Fruit fly (Drosophila melanogaster) whole organism, embryonic: ENCODE results near the gene Duba.

ENCODE experiments used
- Awh ChIP-seq: fragments of 200-800 bp; sonication (Bioruptor generic); IDR thresholded peaks from 2 replicates; pipeline ENCODE4, ENCODE4 v1.3.6; 2022; ENCODE audit warnings: missing biosample characterization, missing genetic modification characterization
- CG10274 ChIP-seq: fragments of 200-800 bp; sonication (Bioruptor generic); optimal IDR thresholded peaks from 3 replicates; lab custom pipeline; 2017; ENCODE audit warnings: missing biosample characterization, mild to moderate bottlenecking, missing genetic modification characterization
- CG10654 ChIP-seq: fragments of 200-800 bp; sonication (Bioruptor generic); optimal IDR thresholded peaks from 2 replicates; lab custom pipeline; 2016; ENCODE audit warnings: missing biosample characterization, missing genetic modification characterization
- CG11085 ChIP-seq: fragments of 200-800 bp; sonication (Bioruptor generic); IDR thresholded peaks from 2 replicates; pipeline ENCODE4 v1.3.6; 2022; ENCODE audit warnings: missing biosample characterization, missing genetic modification characterization
- CG11504 ChIP-seq: fragments of 200-800 bp; sonication (Bioruptor generic); optimal IDR thresholded peaks from 3 replicates; lab custom pipeline; 2019; ENCODE audit warnings: missing biosample characterization, mild to moderate bottlenecking, missing genetic modification characterization, moderate library complexity
- CG12104 ChIP-seq: fragments of 200-800 bp; sonication (Bioruptor generic); optimal IDR thresholded peaks from 3 replicates; lab custom pipeline; 2016; ENCODE audit warnings: missing biosample characterization, missing genetic modification characterization
- CG12236 ChIP-seq: fragments of 200-800 bp; sonication (Bioruptor generic); optimal IDR thresholded peaks from 2 replicates; lab custom pipeline; 2016; ENCODE audit warnings: missing biosample characterization, missing genetic modification characterization
- CG13624 ChIP-seq: fragments of 200-800 bp; sonication (Bioruptor generic); optimal IDR thresholded peaks from 2 replicates; lab custom pipeline; 2016; ENCODE audit warnings: missing biosample characterization, missing genetic modification characterization
- CG15479 ChIP-seq: fragments of 200-800 bp; sonication (Bioruptor generic); optimal IDR thresholded peaks from 3 replicates; lab custom pipeline; 2019; ENCODE audit warnings: missing biosample characterization, mild to moderate bottlenecking, missing genetic modification characterization, moderate library complexity
- CG15601 ChIP-seq: fragments of 200-800 bp; sonication (Bioruptor generic); optimal IDR thresholded peaks from 3 replicates; lab custom pipeline; 2019; ENCODE audit warnings: missing biosample characterization, mild to moderate bottlenecking, missing genetic modification characterization, moderate library complexity
- CG1602 ChIP-seq: fragments of 200-800 bp; sonication (Bioruptor generic); optimal IDR thresholded peaks from 3 replicates; lab custom pipeline; 2016; ENCODE audit warnings: missing biosample characterization, missing genetic modification characterization
- CG16863 ChIP-seq: fragments of 200-800 bp; sonication (Bioruptor generic); optimal IDR thresholded peaks from 3 replicates; lab custom pipeline; 2016; ENCODE audit warnings: missing biosample characterization, missing genetic modification characterization
- CG17385 ChIP-seq: fragments of 200-800 bp; sonication (Bioruptor generic); optimal IDR thresholded peaks from 3 replicates; lab custom pipeline; 2018; ENCODE audit warnings: missing biosample characterization, mild to moderate bottlenecking, missing genetic modification characterization
- CG17802 ChIP-seq: fragments of 200-800 bp; sonication (Bioruptor generic); optimal IDR thresholded peaks from 2 replicates; lab custom pipeline; 2018; ENCODE audit warnings: missing biosample characterization, mild to moderate bottlenecking, missing genetic modification characterization, moderate library complexity
- CG18011 ChIP-seq: fragments of 200-800 bp; sonication (Bioruptor generic); optimal IDR thresholded peaks from 2 replicates; lab custom pipeline; 2017; ENCODE audit warnings: missing biosample characterization, missing genetic modification characterization, mild to moderate bottlenecking, moderate library complexity, missing genotype
- CG2129 ChIP-seq: fragments of 200-800 bp; sonication (Bioruptor generic); IDR thresholded peaks from 2 replicates; pipeline ENCODE4 v1.3.6; 2022; ENCODE audit warnings: missing biosample characterization, missing genetic modification characterization; ENCODE audit not compliant: partially characterized antibody
- CG2712 ChIP-seq: fragments of 200-800 bp; optimal IDR thresholded peaks from 3 replicates; lab custom pipeline; 2019; ENCODE audit warnings: missing biosample characterization, mild to moderate bottlenecking, missing genetic modification characterization, moderate library complexity
- CG2889 ChIP-seq: fragments of 200-800 bp; sonication (Bioruptor generic); IDR thresholded peaks from 3 replicates; pipeline ENCODE4 v1.3.6; 2022; ENCODE audit warnings: missing biosample characterization, missing genetic modification characterization
- CG31441 ChIP-seq: fragments of 200-800 bp; sonication (Bioruptor generic); IDR thresholded peaks from 2 replicates; pipeline ENCODE4 v1.3.6; 2022; ENCODE audit warnings: missing biosample characterization, missing genetic modification characterization
- CG6254 ChIP-seq: fragments of 200-800 bp; sonication (Bioruptor generic); optimal IDR thresholded peaks from 3 replicates; lab custom pipeline; 2017; ENCODE audit warnings: mild to moderate bottlenecking, missing biosample characterization, missing genetic modification reagents, missing genetic modification characterization
- CG7839 ChIP-seq: fragments of 200-800 bp; sonication (Bioruptor generic); optimal IDR thresholded peaks from 3 replicates; lab custom pipeline; 2018; ENCODE audit warnings: missing biosample characterization, mild to moderate bottlenecking, missing genetic modification characterization, moderate library complexity
- CG9797 ChIP-seq: fragments of 200-800 bp; sonication (Bioruptor generic); optimal IDR thresholded peaks from 3 replicates; lab custom pipeline; 2018; ENCODE audit warnings: missing biosample characterization, mild to moderate bottlenecking, missing genetic modification characterization
- CTCF ChIP-seq: fragments of 200-800 bp; sonication (Bioruptor generic); optimal IDR thresholded peaks from 2 replicates; lab custom pipeline; 2017; ENCODE audit warnings: missing biosample characterization, mild to moderate bottlenecking, missing genetic modification characterization, moderate library complexity
- Camta ChIP-seq: fragments of 200-800 bp; sonication (Bioruptor generic); optimal IDR thresholded peaks from 2 replicates; lab custom pipeline; 2016; ENCODE audit warnings: missing biosample characterization, missing genetic modification characterization
- Dfd ChIP-seq, 2 experiments: fragments of >200 bp; optimal IDR thresholded peaks; 2 replicates each; lab custom pipeline; 2017; ENCODE audit warnings: missing biosample characterization in 2 of 2, missing genetic modification characterization in 2 of 2
- HLH4C ChIP-seq: fragments of 200-800 bp; sonication (Bioruptor generic); IDR thresholded peaks from 3 replicates; pipeline ENCODE4 v1.3.6; 2022; ENCODE audit warnings: missing biosample characterization, missing genetic modification characterization; ENCODE audit not compliant: partially characterized antibody
- Hsf ChIP-seq: fragments of 200-800 bp; sonication (Bioruptor generic); optimal IDR thresholded peaks from 3 replicates; lab custom pipeline; 2016; ENCODE audit warnings: missing biosample characterization, missing genetic modification characterization
- Mrtf ChIP-seq: fragments of 200-800 bp; sonication (Bioruptor generic); IDR thresholded peaks from 3 replicates; pipeline ENCODE4 v1.3.6; 2022; ENCODE audit warnings: missing biosample characterization, missing genetic modification characterization
- Ravus ChIP-seq: fragments of 200-800 bp; sonication (Bioruptor generic); IDR thresholded peaks from 2 replicates; pipeline ENCODE4 v1.3.6; 2022; ENCODE audit warnings: missing biosample characterization, missing genetic modification characterization
- Sin3A ChIP-seq: fragments of >200 bp; optimal IDR thresholded peaks from 2 replicates; lab custom pipeline; 2018
- cato ChIP-seq: fragments of 200-800 bp; sonication (Bioruptor generic); optimal IDR thresholded peaks from 2 replicates; lab custom pipeline; 2016; ENCODE audit warnings: missing biosample characterization, missing genetic modification characterization, borderline replicate concordance
- cg ChIP-seq: fragments of 200-800 bp; sonication (Bioruptor generic); optimal IDR thresholded peaks from 3 replicates; lab custom pipeline; 2019; ENCODE audit warnings: missing biosample characterization, mild to moderate bottlenecking, missing genetic modification characterization, moderate library complexity
- cwo ChIP-seq: fragments of 200-800 bp; sonication (Bioruptor generic); optimal IDR thresholded peaks from 3 replicates; lab custom pipeline; 2017; ENCODE audit warnings: missing biosample characterization, missing genetic modification characterization, mild to moderate bottlenecking, moderate library complexity, missing genetic modification reagents
- h ChIP-seq: fragments of >200 bp; optimal IDR thresholded peaks from 2 replicates; lab custom pipeline; 2017
- lbe ChIP-seq: fragments of 200-800 bp; sonication (Bioruptor generic); optimal IDR thresholded peaks from 2 replicates; lab custom pipeline; 2016; ENCODE audit warnings: missing biosample characterization, mild to moderate bottlenecking, missing genetic modification characterization
- lov ChIP-seq, 2 experiments: fragments of 200-800 bp in 1 of 2; fragments of >200 bp in 1 of 2; sonication (Bioruptor generic) in 1 of 2; IDR thresholded peaks in 1 of 2; optimal IDR thresholded peaks in 1 of 2; 2 replicates in 1 of 2; 3 replicates in 1 of 2; pipeline versions ENCODE4 v1.3.6 to Lab custom; 2017 to 2022; ENCODE audit warnings: missing biosample characterization in 1 of 2, missing genetic modification characterization in 1 of 2
- nom ChIP-seq: fragments of 200-800 bp; sonication (Bioruptor generic); optimal IDR thresholded peaks from 2 replicates; lab custom pipeline; 2017; ENCODE audit warnings: missing biosample characterization, missing genetic modification characterization, mild to moderate bottlenecking, moderate library complexity, missing genetic modification reagents
- otp ChIP-seq: fragments of 200-800 bp; sonication (Bioruptor generic); IDR thresholded peaks from 3 replicates; pipeline ENCODE4, ENCODE4 v1.3.6; 2022; ENCODE audit warnings: missing biosample characterization, missing genetic modification characterization
- peb ChIP-seq: fragments of 200-800 bp; sonication (Bioruptor generic); IDR thresholded peaks from 2 replicates; pipeline ENCODE4 v1.3.6; 2022; ENCODE audit warnings: missing biosample characterization, missing genetic modification characterization
- pnt ChIP-seq: fragments of 200-800 bp; sonication (Bioruptor generic); optimal IDR thresholded peaks from 3 replicates; lab custom pipeline; 2016; ENCODE audit warnings: missing biosample characterization, missing genetic modification characterization
- pros ChIP-seq: fragments of 200-800 bp; sonication (Bioruptor generic); optimal IDR thresholded peaks from 3 replicates; lab custom pipeline; 2019; ENCODE audit warnings: missing biosample characterization, mild to moderate bottlenecking, missing genetic modification characterization, moderate library complexity
- sim ChIP-seq: fragments of 200-800 bp; sonication (Bioruptor generic); IDR thresholded peaks from 2 replicates; pipeline ENCODE4 v1.3.6; 2022; ENCODE audit warnings: missing biosample characterization, missing genetic modification characterization
- slou ChIP-seq: fragments of 200-800 bp; sonication (Bioruptor generic); optimal IDR thresholded peaks from 3 replicates; lab custom pipeline; 2016; ENCODE audit warnings: missing biosample characterization, missing genetic modification characterization
- tap ChIP-seq: fragments of 200-800 bp; optimal IDR thresholded peaks from 3 replicates; lab custom pipeline; 2019; ENCODE audit warnings: missing biosample characterization, mild to moderate bottlenecking, missing genetic modification characterization, moderate library complexity
- tll ChIP-seq, 2 experiments: fragments of 200-800 bp in 1 of 2; fragments of >200 bp in 1 of 2; sonication (Bioruptor generic) in 1 of 2; optimal IDR thresholded peaks; 2 replicates each; lab custom pipeline; 2017 to 2019; ENCODE audit warnings: missing biosample characterization in 2 of 2, missing genetic modification characterization in 2 of 2, mild to moderate bottlenecking in 1 of 2, moderate library complexity in 1 of 2
- yki ChIP-seq: fragments of >200 bp; optimal IDR thresholded peaks from 3 replicates; lab custom pipeline; 2018

The Duba gene

dm6 chr3L:11561946-11562760 lies 47.1 kb downstream of the Duba start, which contains the start of the genes CG7394 and Mob2 (continued):
- TF ChIP-seq tap (tag; lab: Kevin White, UChicago): peak; percentile 91
- TF ChIP-seq Ravus (GFP tag; lab: Robert Waterston, UW): peak; percentile 59
- peak; percentile 92 for TF ChIP-seq Sin3A (lab: Kevin White, UChicago)
- TF ChIP-seq CG10274 (GFP tag; lab: Kevin White, UChicago): peak; percentile 58
- peak; percentile 89 for TF ChIP-seq CG1602
- TF ChIP-seq otp: peak; percentile 79; the same call in 2 of the 3 replicates
- peak; percentile 81 for TF ChIP-seq CG18011 (GFP tag; lab: Kevin White, UChicago)
- TF ChIP-seq CG11504: peak; percentile 89
- TF ChIP-seq CG7839 (tag; lab: Kevin White, UChicago): peak; percentile 92
- TF ChIP-seq CG13624 (GFP tag; lab: Kevin White, UChicago): peak; percentile 81
- TF ChIP-seq CG16863 (GFP tag; lab: Kevin White, UChicago): peak; percentile 73
- peak; percentile 60 for TF ChIP-seq CG9797 (GFP tag; lab: Kevin White, UChicago)
- TF ChIP-seq CTCF: peak; percentile 4
- TF ChIP-seq CG12236 (GFP tag; lab: Kevin White, UChicago): peak; percentile 57
- peak; percentile 78 for TF ChIP-seq Mrtf (GFP tag; lab: Robert Waterston, UW)
- TF ChIP-seq pros: no peak
- TF ChIP-seq Hsf (GFP tag; lab: Kevin White, UChicago): peak; percentile 93
- peak; percentile 87 for TF ChIP-seq CG11085 (GFP tag; lab: Robert Waterston, UW)
- peak; percentile 37 for TF ChIP-seq pnt (GFP tag; lab: Kevin White, UChicago)
- TF ChIP-seq HLH4C: peak; percentile 93
- peak; percentile 83; the same call in 2 of the 3 replicates for TF ChIP-seq CG2889 (GFP tag; lab: Robert Waterston, UW)
- TF ChIP-seq lbe: peak; percentile 88
- TF ChIP-seq CG31441: peak; percentile 84
- peak; percentile 91 for TF ChIP-seq cg (GFP tag; lab: Kevin White, UChicago)
- TF ChIP-seq CG15479 (GFP tag; lab: Kevin White, UChicago): peak; percentile 12
- TF ChIP-seq CG2712 (tag; lab: Kevin White, UChicago): peak; percentile 89
- TF ChIP-seq CG12104 (GFP tag; lab: Kevin White, UChicago): peak; percentile 73
- no peak for TF ChIP-seq h (lab: Kevin White, UChicago)
- TF ChIP-seq Awh: peak; percentile 83
- peak; percentile 83 for TF ChIP-seq CG15601 (tag; lab: Kevin White, UChicago)
- peak; percentile 81 for TF ChIP-seq Camta (GFP tag; lab: Kevin White, UChicago)
- peak; percentile 78 for TF ChIP-seq cwo (GFP tag; lab: Kevin White, UChicago)

DNA sequence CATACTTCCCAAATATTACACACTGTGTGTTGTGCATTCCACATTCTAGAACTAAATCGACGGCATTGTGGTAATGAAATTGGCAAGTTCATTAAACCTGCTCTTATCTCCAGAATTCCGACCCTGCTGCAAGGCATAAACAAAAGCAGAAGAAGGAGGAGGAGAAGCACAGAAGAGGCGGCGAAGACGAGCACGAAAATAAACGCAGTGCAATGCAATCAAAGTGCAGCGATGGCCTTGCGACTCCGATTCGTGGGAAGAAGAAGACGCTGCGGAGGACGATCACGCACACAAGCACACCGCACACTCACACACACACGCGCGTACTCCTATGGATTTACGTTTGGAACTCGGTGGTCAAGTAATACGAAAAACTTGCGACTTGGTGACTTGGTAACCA lies 48.4 kb downstream of the Duba start:
- TF ChIP-seq CG17802 (tag; lab: Kevin White, UChicago): no peak
- no peak for TF ChIP-seq lov (optimal IDR thresholded peaks at IDR 0.05; lab: Kevin White, UChicago)
- 0 out of 3 replicates have a peak, but pooled peaks have one; percentile 18 for TF ChIP-seq lov (GFP tag; IDR thresholded peaks at IDR 0.05; lab: Robert Waterston, UW)
- TF ChIP-seq nom: peak; percentile 27
- no peak for TF ChIP-seq sim (GFP tag; lab: Robert Waterston, UW)
- no peak for TF ChIP-seq yki (lab: Kevin White, UChicago)
- no peak for TF ChIP-seq slou (GFP tag; lab: Kevin White, UChicago)
- TF ChIP-seq CG6254 (GFP tag; lab: Kevin White, UChicago): no peak
- TF ChIP-seq Dfd (GFP tag; optimal IDR thresholded peaks at IDR 0.05; lab: Kevin White, UChicago): no peak
- no peak for TF ChIP-seq CG2129 (GFP tag; lab: Robert Waterston, UW)
- peak in 1 of 2 experiments; percentile 6 for TF ChIP-seq tll (GFP tag; optimal IDR thresholded peaks at IDR 0.05; lab: Kevin White, UChicago)
- TF ChIP-seq cato (GFP tag; lab: Kevin White, UChicago): no peak
- peak; percentile 40 for TF ChIP-seq cg (GFP tag; lab: Kevin White, UChicago)
- no peak for TF ChIP-seq CG12236 (GFP tag; lab: Kevin White, UChicago)
- TF ChIP-seq CG10654: no peak
- TF ChIP-seq CG17385: peak; percentile 57
- no peak for TF ChIP-seq peb (GFP tag; lab: Robert Waterston, UW)
- TF ChIP-seq, all 482 proteins: peak for 5
